Worm (Caenorhabditis elegans): ENCODE data around the gene nspg-11.
"Not testable (repeated sequence)": the region's sequence is repeated elsewhere in the genome, so short reads cannot be mapped to it uniquely, and the experiment has no call there.

nspg-11 gene

DNA sequence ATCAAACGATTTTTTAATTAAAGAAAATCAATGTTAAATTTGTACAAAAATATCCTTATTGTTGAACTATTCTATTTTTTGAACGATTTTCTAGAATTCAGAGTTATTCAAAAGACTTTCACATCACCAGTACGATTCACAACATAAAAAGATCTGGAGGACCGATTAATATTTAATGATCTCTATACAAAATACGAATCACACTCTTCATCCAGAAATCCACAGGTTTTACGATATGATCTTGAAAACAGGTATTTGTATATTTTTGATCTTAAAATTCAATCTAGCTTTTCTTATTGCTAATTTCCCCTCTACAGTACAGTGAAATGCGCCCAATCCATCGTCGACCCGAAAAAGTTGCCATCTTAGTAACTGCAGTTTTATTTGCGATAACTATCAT is 19.3 kb downstream of the nspg-11 start, which contains the start of gene F49C12.5:
TSS of gene F49C12.5 (plus strand) at position 301 of the 400 bp plus-strand sequence.
- no peak for TF ChIP-seq efl-1 (optimal IDR thresholded peaks at IDR 0.05)
- no peak for TF ChIP-seq efl-1 (GFP tag; optimal IDR thresholded peaks at IDR 0.05 in 1 of 2)
- TF ChIP-seq mab-9 (GFP tag; IDR thresholded peaks at IDR 0.05): no peak
- TF ChIP-seq C16A3.4 (tag; optimal IDR thresholded peaks at IDR 0.05): no peak
- no peak for TF ChIP-seq snu-23 (GFP tag; optimal IDR thresholded peaks at IDR 0.05)

ce11 chrIV:9303994-9304393 is 19.9 kb downstream of the nspg-11 start, which contains the start of gene F49C12.4:
Gene F49C12.4 (minus strand): TSS chrIV:9304094.
- TF ChIP-seq vab-15 (tag; optimal IDR thresholded peaks at IDR 0.05): no peak

DNA sequence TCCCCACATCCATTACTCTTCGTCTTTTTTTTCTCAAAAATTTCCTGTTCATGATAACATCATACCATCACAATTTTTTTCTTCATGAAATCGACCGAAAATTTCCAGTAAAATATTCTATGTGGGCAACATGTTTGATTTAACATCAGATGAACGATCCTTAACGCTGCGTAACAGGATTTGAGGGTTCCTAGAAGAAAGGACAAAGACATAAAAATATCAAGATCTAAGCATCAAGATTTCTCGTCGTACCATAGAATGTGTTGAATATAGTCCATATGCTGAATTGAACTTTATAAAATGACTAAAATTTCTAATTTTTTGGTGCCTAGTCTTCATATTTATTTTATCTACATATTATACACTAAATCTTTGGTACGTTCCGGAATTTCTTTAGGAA is 23.8 kb downstream of the nspg-11 start, which contains the start of gene F49C12.3:
TSS of gene F49C12.3 (plus strand) at position 301 of the 400 bp plus-strand sequence.
- TF ChIP-seq aly-2 (tag; optimal IDR thresholded peaks at IDR 0.05): no peak
- TF ChIP-seq hpl-2 (GFP tag; optimal IDR thresholded peaks at IDR 0.05): no peak

- no peak for TF ChIP-seq elt-3 (tag; optimal IDR thresholded peaks at IDR 0.05)
- TF ChIP-seq unc-98 (GFP tag; IDR thresholded peaks at IDR 0.05): no peak
- TF ChIP-seq F16B12.6 (tag; optimal IDR thresholded peaks at IDR 0.05): no peak
- no peak for TF ChIP-seq tlp-1 (tag; optimal IDR thresholded peaks at IDR 0.05)
- TF ChIP-seq egl-27 (tag; optimal IDR thresholded peaks at IDR 0.05): no peak
- no peak for TF ChIP-seq sptf-1 (tag; optimal IDR thresholded peaks at IDR 0.05)
- no peak for TF ChIP-seq C34B4.2 (tag; optimal IDR thresholded peaks at IDR 0.05)
- no peak for TF ChIP-seq grh-1 (GFP tag; IDR thresholded peaks at IDR 0.05)
- no peak for TF ChIP-seq blmp-1 (tag; optimal IDR thresholded peaks at IDR 0.05)
- no peak for TF ChIP-seq ceh-82 (tag; optimal IDR thresholded peaks at IDR 0.05)
- no peak for TF ChIP-seq pqm-1 (tag; optimal IDR thresholded peaks at IDR 0.05)
- TF ChIP-seq ztf-11 (tag; optimal IDR thresholded peaks at IDR 0.05): no peak
- TF ChIP-seq ceh-90 (tag; optimal IDR thresholded peaks at IDR 0.05): no peak
- TF ChIP-seq xbp-1 (tag; optimal IDR thresholded peaks at IDR 0.05): no peak
- no peak for TF ChIP-seq efl-3 (GFP tag; optimal IDR thresholded peaks at IDR 0.05)
- no peak for TF ChIP-seq nhr-76 (tag; optimal IDR thresholded peaks at IDR 0.05)
- TF ChIP-seq rnt-1 (tag; optimal IDR thresholded peaks at IDR 0.05): no peak
- no peak for TF ChIP-seq vab-15 (tag; optimal IDR thresholded peaks at IDR 0.05)
Measured at ce11 chrIV:9299145-9299544, 24.7 kb downstream of the nspg-11 start, which contains the start of gene F49C12.2. Gene F49C12.2 (minus strand): TSS chrIV:9299245.

ce11 chrIV:9296285-9296684 is 27.6 kb downstream of the nspg-11 start, which contains the start of gene F49C12.1:
Gene F49C12.1 (minus strand): TSS chrIV:9296354.
- TF ChIP-seq F16B12.6 (tag; optimal IDR thresholded peaks at IDR 0.05) (no peak), tlp-1 (tag; optimal IDR thresholded peaks at IDR 0.05) (no peak), dpl-1 (GFP tag; optimal IDR thresholded peaks at IDR 0.05) (no peak), vab-15 (tag; optimal IDR thresholded peaks at IDR 0.05) (no peak)

DNA sequence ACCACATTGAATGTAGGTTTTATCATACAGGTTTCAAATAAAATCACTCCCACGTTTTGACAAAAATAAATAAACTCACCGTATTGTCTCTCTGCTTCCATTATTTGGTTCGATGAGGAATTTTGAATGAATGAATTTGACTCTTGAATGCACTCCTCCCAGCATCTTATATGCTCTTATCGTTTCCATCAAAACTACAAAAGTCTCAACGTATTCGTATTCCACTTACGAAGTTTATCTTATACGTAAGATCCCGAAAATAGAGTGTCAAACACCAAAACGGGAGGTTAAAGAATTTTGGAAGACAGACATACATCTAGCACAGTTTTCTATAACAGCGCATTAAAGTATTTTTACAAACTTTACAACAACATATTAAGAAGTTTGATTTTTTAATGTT is 30.1 kb downstream of the nspg-11 start, which contains the start of gene nhr-264:
TSS of gene nhr-264 (minus strand) at position 101 of the 400 bp plus-strand sequence.
- TF ChIP-seq C16A3.4, lin-39, nhr-20 (tag; optimal IDR thresholded peaks at IDR 0.05): not testable (repeated sequence)

ce11 chrIV:9289635-9290034 is 34.3 kb downstream of the nspg-11 start:
- TF ChIP-seq nhr-12 (tag; optimal IDR thresholded peaks at IDR 0.05) (no peak), F16B12.6 (tag; optimal IDR thresholded peaks at IDR 0.05) (no peak), efl-3 (GFP tag; optimal IDR thresholded peaks at IDR 0.05) (no peak), unc-130 (tag; optimal IDR thresholded peaks at IDR 0.05) (no peak), vab-15 (tag; optimal IDR thresholded peaks at IDR 0.05) (no peak), nhr-71 (tag; optimal IDR thresholded peaks at IDR 0.05) (no peak), lin-13 (GFP tag; optimal IDR thresholded peaks at IDR 0.05) (no peak)
